Worm (Caenorhabditis elegans) whole organism, young adult: ENCODE results near the gene C54E10.11.
A peak's percentile ranks its signal among the peaks of the same experiment; 100 is the strongest.

Experiments
- B0261.1 ChIP-seq: sonication (generic microtip); optimal IDR thresholded peaks from 2 replicates; lab custom pipeline; 2016; ENCODE audit warnings: mild to moderate bottlenecking, missing genetic modification characterization, moderate library complexity, missing compliant biosample characterization
- C17E4.6 ChIP-seq: fragments of 200-800 bp; sonication (Bioruptor generic); IDR thresholded peaks from 2 replicates; pipeline ENCODE4 v1.3.6; 2022; ENCODE audit warnings: missing genetic modification reagents, missing genetic modification characterization, missing compliant biosample characterization
- F22D6.2 ChIP-seq: sonication (generic microtip); optimal IDR thresholded peaks from 2 replicates; lab custom pipeline; 2016; ENCODE audit warnings: mild to moderate bottlenecking, missing genetic modification characterization, missing compliant biosample characterization
- F49E8.2 ChIP-seq: sonication (generic microtip); optimal IDR thresholded peaks from 3 replicates; lab custom pipeline; 2017; ENCODE audit warnings: missing genetic modification characterization, mild to moderate bottlenecking, missing compliant biosample characterization, antibody characterized with exemption, moderate library complexity; ENCODE audit not compliant: insufficient read depth
- T26A5.8 ChIP-seq: sonication (generic microtip); optimal IDR thresholded peaks from 2 replicates; lab custom pipeline; 2016; ENCODE audit warnings: missing genetic modification characterization, missing compliant biosample characterization
- Y56A3A.18 ChIP-seq: fragments of 200-800 bp; sonication (Bioruptor generic); IDR thresholded peaks from 2 replicates; pipeline ENCODE4 v1.3.6; 2022; ENCODE audit warnings: missing genetic modification reagents, missing genetic modification characterization, missing compliant biosample characterization
- Y79H2A.3 ChIP-seq: fragments of 200-800 bp; sonication (Bioruptor generic); conservative IDR thresholded peaks from 2 replicates; pipeline ENCODE4 v1.3.6; 2022; ENCODE audit warnings: missing genetic modification reagents, missing genetic modification characterization, missing compliant biosample characterization
- aptf-2 ChIP-seq: fragments of 200-800 bp; sonication (Bioruptor generic); conservative IDR thresholded peaks from 2 replicates; pipeline ENCODE4 v1.3.6; 2022; ENCODE audit warnings: missing genetic modification reagents, missing genetic modification characterization, missing compliant biosample characterization
- aptf-3 ChIP-seq: fragments of 200-800 bp; sonication (Bioruptor generic); IDR thresholded peaks from 2 replicates; pipeline ENCODE4 v1.3.6; 2022; ENCODE audit warnings: missing genetic modification characterization, missing compliant biosample characterization
- athp-1 ChIP-seq: sonication (generic microtip); optimal IDR thresholded peaks from 2 replicates; lab custom pipeline; 2017; ENCODE audit warnings: mild to moderate bottlenecking, missing genetic modification characterization, missing compliant biosample characterization
- attf-5 ChIP-seq: fragments of 200-800 bp; sonication (Bioruptor generic); optimal IDR thresholded peaks from 2 replicates; lab custom pipeline; 2018; ENCODE audit warnings: mild to moderate bottlenecking, missing genetic modification characterization, missing compliant biosample characterization
- bed-2 ChIP-seq: fragments of 200-800 bp; sonication (Bioruptor generic); IDR thresholded peaks from 2 replicates; pipeline ENCODE4 v1.3.6; 2022; ENCODE audit warnings: missing genetic modification reagents, missing genetic modification characterization, missing compliant biosample characterization
- cebp-1 ChIP-seq, 2 experiments: fragments of 200-800 bp in 1 of 2; sonication (Bioruptor generic) in 1 of 2; sonication (generic microtip) in 1 of 2; IDR thresholded peaks in 1 of 2; optimal IDR thresholded peaks in 1 of 2; 2 replicates each; pipeline versions ENCODE4 v1.3.6 to Lab custom; 2017 to 2022; ENCODE audit warnings: missing compliant biosample characterization in 2 of 2, missing genetic modification characterization in 2 of 2, mild to moderate bottlenecking in 1 of 2, missing genetic modification reagents in 1 of 2, moderate library complexity in 1 of 2
- ceh-58 ChIP-seq: fragments of 200-800 bp; sonication (Bioruptor generic); IDR thresholded peaks from 2 replicates; pipeline ENCODE4 v1.3.6; 2022; ENCODE audit warnings: missing genetic modification characterization, missing compliant biosample characterization
- die-1 ChIP-seq: sonication (generic microtip); optimal IDR thresholded peaks from 2 replicates; lab custom pipeline; 2016; ENCODE audit warnings: missing genotype, mild to moderate bottlenecking, missing genetic modification characterization, missing compliant biosample characterization
- dpff-1 ChIP-seq: sonication (generic microtip); optimal IDR thresholded peaks from 2 replicates; lab custom pipeline; 2017; ENCODE audit warnings: mild to moderate bottlenecking, missing genetic modification characterization, missing compliant biosample characterization
- dpl-1 ChIP-seq: fragments of 150-350 bp; optimal IDR thresholded peaks from 2 replicates; lab custom pipeline; 2014; ENCODE audit warnings: missing biosample characterization, missing genetic modification reagents, missing genetic modification characterization
- egrh-3 ChIP-seq: fragments of 200-800 bp; sonication (Bioruptor generic); IDR thresholded peaks from 2 replicates; pipeline ENCODE4 v1.3.6; 2022; ENCODE audit warnings: missing genetic modification reagents, missing genetic modification characterization, missing compliant biosample characterization
- ekl-4 ChIP-seq: fragments of 200-800 bp; sonication (Bioruptor generic); IDR thresholded peaks from 2 replicates; pipeline ENCODE4 v1.3.6; 2022; ENCODE audit warnings: missing genetic modification reagents, missing genetic modification characterization, missing compliant biosample characterization
- hmg-1.2 ChIP-seq: fragments of 200-800 bp; sonication (Bioruptor generic); IDR thresholded peaks from 2 replicates; pipeline ENCODE4 v1.3.6; 2022; ENCODE audit warnings: missing genetic modification reagents, missing genetic modification characterization, missing compliant biosample characterization
- hmg-20 ChIP-seq: fragments of 200-800 bp; sonication (Bioruptor generic); IDR thresholded peaks from 2 replicates; pipeline ENCODE4 v1.3.6; 2022; ENCODE audit warnings: missing genetic modification reagents, missing genetic modification characterization, missing compliant biosample characterization
- let-526 ChIP-seq: fragments of 200-800 bp; sonication (Bioruptor generic); IDR thresholded peaks from 2 replicates; pipeline ENCODE4 v1.3.6; 2022; ENCODE audit warnings: missing genetic modification reagents, missing genetic modification characterization, missing compliant biosample characterization
- let-607 ChIP-seq, 2 experiments: fragments of 200-800 bp in 1 of 2; sonication (Bioruptor generic) in 1 of 2; sonication (generic microtip) in 1 of 2; optimal IDR thresholded peaks; 2 replicates each; lab custom pipeline; 2016 to 2018; ENCODE audit warnings: mild to moderate bottlenecking in 2 of 2, missing compliant biosample characterization in 2 of 2, missing genetic modification characterization in 2 of 2, moderate library complexity in 2 of 2, missing genotype in 1 of 2
- lin-35 ChIP-seq, 3 experiments: fragments of 150-350 bp in 2 of 3; sonication (generic microtip) in 1 of 3; optimal IDR thresholded peaks; 2 replicates each; lab custom pipeline; 2014 to 2018; ENCODE audit warnings: missing biosample characterization in 3 of 3, missing genetic modification characterization in 3 of 3, missing genetic modification reagents in 3 of 3
- lin-40 ChIP-seq: sonication (generic microtip); optimal IDR thresholded peaks from 2 replicates; lab custom pipeline; 2016; ENCODE audit warnings: missing genetic modification characterization, mild to moderate bottlenecking, missing compliant biosample characterization, missing genotype, missing genetic modification reagents
- madf-10 ChIP-seq: sonication (generic microtip); optimal IDR thresholded peaks from 2 replicates; lab custom pipeline; 2016; ENCODE audit warnings: mild to moderate bottlenecking, missing genetic modification characterization, missing compliant biosample characterization
- mcd-1 ChIP-seq: fragments of 200-800 bp; sonication (Bioruptor generic); IDR thresholded peaks from 2 replicates; pipeline ENCODE4 v1.3.6; 2022; ENCODE audit warnings: missing genetic modification reagents, missing genetic modification characterization, missing compliant biosample characterization
- nfya-1 ChIP-seq: sonication (generic microtip); optimal IDR thresholded peaks from 2 replicates; lab custom pipeline; 2017; ENCODE audit warnings: antibody characterized with exemption, missing compliant biosample characterization, missing genetic modification characterization, borderline replicate concordance; ENCODE audit not compliant: insufficient read depth
- nhr-120 ChIP-seq: fragments of 200-800 bp; sonication (Bioruptor generic); IDR thresholded peaks from 2 replicates; pipeline ENCODE4 v1.3.6; 2022; ENCODE audit warnings: missing genetic modification characterization, missing compliant biosample characterization
- nhr-27 ChIP-seq: fragments of 200-800 bp; sonication (Bioruptor generic); optimal IDR thresholded peaks from 2 replicates; lab custom pipeline; 2018; ENCODE audit warnings: mild to moderate bottlenecking, missing genetic modification characterization, moderate library complexity, missing compliant biosample characterization
- nhr-90 ChIP-seq: sonication (generic microtip); optimal IDR thresholded peaks from 2 replicates; lab custom pipeline; 2016; ENCODE audit warnings: missing genotype, mild to moderate bottlenecking, missing genetic modification characterization, missing compliant biosample characterization
- pbrm-1 ChIP-seq: fragments of 200-800 bp; sonication (Bioruptor generic); IDR thresholded peaks from 2 replicates; pipeline ENCODE4 v1.3.6; 2022; ENCODE audit warnings: missing genetic modification reagents, missing genetic modification characterization, missing compliant biosample characterization
- pha-4 ChIP-seq: fragments of 150-350 bp; sonication (generic microtip); optimal IDR thresholded peaks from 2 replicates; lab custom pipeline; 2014; ENCODE audit warnings: missing biosample characterization, missing genetic modification reagents, missing genetic modification characterization
- rcor-1 ChIP-seq: fragments of 200-800 bp; sonication (Bioruptor generic); IDR thresholded peaks from 2 replicates; pipeline ENCODE4 v1.3.6; 2022; ENCODE audit warnings: missing genetic modification reagents, missing genetic modification characterization, missing compliant biosample characterization
- rec-8 ChIP-seq, 2 experiments: sonication (generic microtip); optimal IDR thresholded peaks; 2 replicates each; lab custom pipeline; 2016; ENCODE audit warnings: mild to moderate bottlenecking in 2 of 2, missing genetic modification characterization in 2 of 2, missing genetic modification reagents in 2 of 2, missing genotype in 2 of 2, missing biosample characterization in 1 of 2, missing compliant biosample characterization in 1 of 2, moderate library complexity in 1 of 2
- rpc-1 ChIP-seq, 2 experiments: fragments of 150-350 bp in 1 of 2; sonication (generic microtip) in 1 of 2; optimal IDR thresholded peaks; 2 replicates each; lab custom pipeline; 2014 to 2018; ENCODE audit warnings: missing biosample characterization in 1 of 2, missing genetic modification characterization in 1 of 2, missing genetic modification reagents in 1 of 2, missing genotype in 1 of 2
- sdz-38 ChIP-seq: sonication (generic microtip); optimal IDR thresholded peaks from 2 replicates; lab custom pipeline; 2016; ENCODE audit warnings: missing genotype, missing genetic modification characterization, missing compliant biosample characterization
- sea-2 ChIP-seq: fragments of 200-800 bp; sonication (Bioruptor generic); IDR thresholded peaks from 2 replicates; pipeline ENCODE4 v1.3.6; 2022; ENCODE audit warnings: missing genetic modification characterization, missing compliant biosample characterization
- snpc-1.3 ChIP-seq: sonication (generic microtip); optimal IDR thresholded peaks from 2 replicates; lab custom pipeline; 2017; ENCODE audit warnings: missing genetic modification characterization, mild to moderate bottlenecking, missing compliant biosample characterization, antibody characterized with exemption, moderate library complexity, missing genotype, missing genetic modification reagents; ENCODE audit not compliant: insufficient read depth
- tbp1 ChIP-seq: fragments of 200-800 bp; sonication (Bioruptor generic); optimal IDR thresholded peaks from 2 replicates; lab custom pipeline; 2018; ENCODE audit warnings: mild to moderate bottlenecking, missing genetic modification characterization, missing compliant biosample characterization
- tlf-1 ChIP-seq: fragments of 200-800 bp; sonication (Bioruptor generic); optimal IDR thresholded peaks from 2 replicates; lab custom pipeline; 2018; ENCODE audit warnings: mild to moderate bottlenecking, missing genetic modification characterization, missing compliant biosample characterization
- unc-130 ChIP-seq: sonication (generic microtip); optimal IDR thresholded peaks from 2 replicates; lab custom pipeline; 2016; ENCODE audit warnings: missing genetic modification reagents, missing genetic modification characterization, missing compliant biosample characterization
- unc-62 ChIP-seq: fragments of 150-350 bp; optimal IDR thresholded peaks from 2 replicates; lab custom pipeline; 2014; ENCODE audit warnings: missing biosample characterization, missing genetic modification reagents, missing genetic modification characterization
- ztf-22 ChIP-seq: fragments of 200-800 bp; sonication (Bioruptor generic); optimal IDR thresholded peaks from 2 replicates; lab custom pipeline; 2018; ENCODE audit warnings: mild to moderate bottlenecking, missing genetic modification characterization, moderate library complexity, missing compliant biosample characterization

The C54E10.11 gene

DNA sequence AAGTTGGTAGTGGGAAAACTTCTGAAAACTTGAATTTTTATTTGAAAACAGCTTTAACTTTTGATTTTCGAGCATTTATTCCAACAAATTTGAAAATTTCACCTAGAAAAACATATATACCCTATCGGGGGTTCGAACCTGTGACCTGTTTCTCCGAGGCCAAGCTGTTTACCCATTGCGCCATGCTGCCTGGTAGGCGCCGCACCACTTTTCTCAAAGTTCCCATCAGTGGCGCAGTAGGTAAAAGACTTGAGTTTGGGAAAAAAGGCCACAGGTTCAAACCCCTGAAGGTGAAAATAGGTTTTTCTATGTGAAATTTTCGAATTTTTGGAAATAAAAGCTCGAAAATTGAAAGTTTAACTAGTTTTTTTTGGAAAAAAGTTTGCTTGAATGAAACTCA, 21.4 kb downstream of the C54E10.11 start:
- peak; percentile 25 for TF ChIP-seq rpc-1 (optimal IDR thresholded peaks at IDR 0.05; lab: Kevin White, UChicago)
- TF ChIP-seq rpc-1 (tag; optimal IDR thresholded peaks at IDR 0.05; lab: Kevin White, UChicago), result peak; percentile 68
- TF ChIP-seq die-1 (tag; lab: Kevin White, UChicago), result no peak
- TF ChIP-seq unc-130 (GFP tag; lab: Kevin White, UChicago), result no peak
- peak; percentile 73 for TF ChIP-seq tbp1 (GFP tag; lab: Kevin White, UChicago)
- TF ChIP-seq lin-35 (GFP tag; optimal IDR thresholded peaks at IDR 0.05; lab: Kevin White, UChicago), result no peak
- no peak for TF ChIP-seq rcor-1
- no peak for TF ChIP-seq egrh-3 (GFP tag; lab: Robert Waterston, UW)
- no peak for TF ChIP-seq Y56A3A.18 (GFP tag; lab: Robert Waterston, UW)
- no peak for TF ChIP-seq nhr-27 (tag; lab: Kevin White, UChicago)
- TF ChIP-seq ekl-4, result no peak
- TF ChIP-seq athp-1 (tag; lab: Kevin White, UChicago), result no peak
- no peak for TF ChIP-seq sea-2 (GFP tag; lab: Robert Waterston, UW)
- no peak for TF ChIP-seq dpff-1 (tag; lab: Kevin White, UChicago)
- TF ChIP-seq nhr-120 (GFP tag; lab: Robert Waterston, UW), result no peak
- peak; percentile 3 for TF ChIP-seq B0261.1 (tag; lab: Kevin White, UChicago)
- no peak for TF ChIP-seq pbrm-1 (GFP tag; lab: Robert Waterston, UW)
- no peak for TF ChIP-seq aptf-3 (GFP tag; lab: Robert Waterston, UW)
- no peak for TF ChIP-seq cebp-1 (GFP tag; IDR thresholded peaks at IDR 0.05; lab: Robert Waterston, UW)
- TF ChIP-seq cebp-1 (tag; optimal IDR thresholded peaks at IDR 0.05; lab: Kevin White, UChicago), result no peak
- TF ChIP-seq ztf-22 (GFP tag; lab: Kevin White, UChicago), result no peak
- no peak for TF ChIP-seq unc-62 (GFP tag; lab: Kevin White, UChicago)
- no peak for TF ChIP-seq nfya-1 (tag; lab: Kevin White, UChicago)
- TF ChIP-seq, all 124 proteins: peak for 3

DNA sequence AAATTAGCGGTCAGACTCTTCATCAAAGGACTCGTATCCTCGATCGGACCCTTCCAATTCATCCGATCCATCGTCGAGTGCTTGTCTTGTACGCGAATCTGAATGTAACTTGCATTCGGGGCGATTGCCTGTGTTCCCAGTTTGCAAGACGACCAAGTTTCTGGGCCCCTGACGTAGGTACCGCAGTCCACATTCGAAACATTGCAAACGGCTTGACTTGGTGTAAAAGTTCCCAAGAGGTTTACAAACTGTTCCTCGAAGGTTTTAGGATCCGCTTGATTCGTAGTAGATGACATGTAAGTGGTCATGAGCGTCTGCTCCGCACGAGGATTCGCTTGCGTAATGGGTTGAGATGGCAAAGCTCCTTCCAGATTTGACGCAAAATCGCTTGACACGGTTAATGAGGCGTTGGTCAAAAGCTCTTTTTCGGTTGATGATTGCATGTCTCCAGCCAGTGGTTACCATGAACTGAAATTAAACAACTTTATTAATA, 25.7 kb downstream of the C54E10.11 start, which contains the start of gene Y17D7B.4:
Gene Y17D7B.4, minus strand, starts transcription at position 443 of the 493 bp plus-strand sequence.
- TF ChIP-seq bed-2 (GFP tag; lab: Robert Waterston, UW) (no peak), pha-4 (tag; lab: Kevin White, UChicago) (no peak), F49E8.2 (tag; lab: Kevin White, UChicago) (no peak), hmg-20 (GFP tag; lab: Robert Waterston, UW) (no peak), tlf-1 (GFP tag; lab: Kevin White, UChicago) (no peak), Y79H2A.3 (GFP tag; lab: Robert Waterston, UW) (no peak), let-526 (no peak), C17E4.6 (no peak), lin-40 (tag; lab: Kevin White, UChicago) (no peak), lin-35 (GFP tag; optimal IDR thresholded peaks at IDR 0.05; lab: Kevin White, UChicago) (no peak), nhr-90 (no peak), F22D6.2 (tag; lab: Kevin White, UChicago) (no peak), madf-10 (tag; lab: Kevin White, UChicago) (no peak), pbrm-1 (GFP tag; lab: Robert Waterston, UW) (no peak)

DNA sequence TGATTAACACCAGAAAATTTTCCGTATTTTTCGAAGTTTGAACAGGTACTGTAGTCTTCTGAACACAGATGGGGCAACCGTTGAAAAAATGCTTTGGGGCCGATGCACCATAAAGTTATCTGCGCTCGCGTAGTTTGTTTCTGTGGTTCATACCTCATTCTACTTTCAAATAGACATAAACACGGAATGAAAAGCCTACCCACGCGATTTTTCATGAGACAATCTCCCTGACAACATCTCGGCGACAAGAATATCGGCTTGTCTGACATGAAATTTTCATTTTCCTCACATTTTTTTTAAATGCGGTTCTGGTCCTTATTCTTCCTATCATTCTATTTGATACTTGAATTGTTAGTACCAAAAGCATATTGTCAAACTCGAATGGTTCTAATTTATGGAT, 29.2 kb downstream of the C54E10.11 start, which contains the start of gene clec-257:
Gene clec-257, plus strand, starts transcription at position 301 of the 400 bp plus-strand sequence.
- no peak for TF ChIP-seq rec-8 (tag; optimal IDR thresholded peaks at IDR 0.05; lab: Kevin White, UChicago)
- TF ChIP-seq aptf-2, result no peak
- no peak for TF ChIP-seq hmg-1.2 (GFP tag; lab: Robert Waterston, UW)
- TF ChIP-seq dpl-1 (GFP tag; lab: Kevin White, UChicago), result no peak
- no peak for TF ChIP-seq sea-2 (GFP tag; lab: Robert Waterston, UW)
- TF ChIP-seq snpc-1.3 (tag; lab: Kevin White, UChicago), result no peak
- no peak for TF ChIP-seq unc-130 (GFP tag; lab: Kevin White, UChicago)
- no peak for TF ChIP-seq unc-62 (GFP tag; lab: Kevin White, UChicago)
- TF ChIP-seq mcd-1 (GFP tag; lab: Robert Waterston, UW), result no peak
- no peak for TF ChIP-seq sdz-38 (tag; lab: Kevin White, UChicago)
- TF ChIP-seq let-607 (tag; optimal IDR thresholded peaks at IDR 0.05; lab: Kevin White, UChicago), result no peak
- no peak for TF ChIP-seq T26A5.8 (tag; lab: Kevin White, UChicago)
- TF ChIP-seq B0261.1 (tag; lab: Kevin White, UChicago), result no peak
- no peak for TF ChIP-seq ceh-58 (GFP tag; lab: Robert Waterston, UW)
- TF ChIP-seq attf-5 (GFP tag; lab: Kevin White, UChicago), result no peak
